Worm (Caenorhabditis elegans) whole organism, L2 larva: ENCODE measurements around the gene F20C5.11.

ENCODE experiments used
- C34F6.9 ChIP-seq: fragments of 150-350 bp; optimal IDR thresholded peaks from 2 replicates; lab custom pipeline; 2014; ENCODE audit warnings: missing biosample characterization, missing genetic modification characterization
- F13H6.1 ChIP-seq: sonication (generic microtip); optimal IDR thresholded peaks from 2 replicates; lab custom pipeline; 2016; ENCODE audit warnings: missing genetic modification characterization, missing compliant biosample characterization
- R02D3.7 ChIP-seq: fragments of 150-350 bp; optimal IDR thresholded peaks from 2 replicates; lab custom pipeline; 2014; ENCODE audit warnings: missing biosample characterization, missing genetic modification characterization
- ZK546.5 ChIP-seq: sonication (generic microtip); optimal IDR thresholded peaks from 2 replicates; lab custom pipeline; 2017; ENCODE audit warnings: missing biosample characterization, missing genetic modification characterization
- ama-1 ChIP-seq: fragments of 150-350 bp; optimal IDR thresholded peaks from 2 replicates; lab custom pipeline; 2018; ENCODE audit warnings: inconsistent platforms
- blmp-1 ChIP-seq: sonication (generic microtip); optimal IDR thresholded peaks from 2 replicates; lab custom pipeline; 2017; ENCODE audit warnings: missing genetic modification characterization, mild to moderate bottlenecking, missing compliant biosample characterization, antibody characterized with exemption, moderate library complexity; ENCODE audit not compliant: insufficient read depth
- ceh-16 ChIP-seq: fragments of 150-350 bp; optimal IDR thresholded peaks from 2 replicates; lab custom pipeline; 2014; ENCODE audit warnings: missing biosample characterization, missing genetic modification characterization
- crh-2 ChIP-seq: sonication (generic microtip); optimal IDR thresholded peaks from 2 replicates; lab custom pipeline; 2017; ENCODE audit warnings: missing biosample characterization, missing genetic modification characterization
- dmd-4 ChIP-seq: sonication (generic microtip); optimal IDR thresholded peaks from 2 replicates; lab custom pipeline; 2017; ENCODE audit warnings: missing biosample characterization, missing genetic modification characterization
- egl-27 ChIP-seq: sonication (generic microtip); optimal IDR thresholded peaks from 3 replicates; lab custom pipeline; 2017; ENCODE audit warnings: missing biosample characterization, missing genetic modification reagents, missing genetic modification characterization
- fos-1 ChIP-seq: fragments of 150-350 bp; optimal IDR thresholded peaks from 2 replicates; lab custom pipeline; 2014; ENCODE audit warnings: missing biosample characterization, missing genetic modification characterization
- gmeb-1 ChIP-seq: fragments of 150-350 bp; optimal IDR thresholded peaks from 2 replicates; lab custom pipeline; 2014; ENCODE audit warnings: missing biosample characterization, missing genetic modification characterization
- lin-13 ChIP-seq: fragments of 150-350 bp; optimal IDR thresholded peaks from 2 replicates; lab custom pipeline; 2014; ENCODE audit warnings: missing biosample characterization, missing genetic modification reagents, missing genetic modification characterization
- lsy-2 ChIP-seq, 2 experiments: fragments of 150-350 bp in 1 of 2; sonication (generic microtip) in 1 of 2; optimal IDR thresholded peaks; 2 replicates each; lab custom pipeline; 2014 to 2017; ENCODE audit warnings: missing biosample characterization in 2 of 2, missing genetic modification characterization in 2 of 2
- mab-5 ChIP-seq: fragments of 150-350 bp; optimal IDR thresholded peaks from 2 replicates; lab custom pipeline; 2014; ENCODE audit warnings: missing biosample characterization, missing genetic modification characterization
- mbf-1 ChIP-seq: sonication (generic microtip); optimal IDR thresholded peaks from 2 replicates; lab custom pipeline; 2017; ENCODE audit warnings: missing biosample characterization, missing genetic modification characterization
- mdl-1 ChIP-seq, 2 experiments: fragments of 150-350 bp in 1 of 2; sonication (generic microtip) in 1 of 2; optimal IDR thresholded peaks; 2 replicates each; lab custom pipeline; 2017; ENCODE audit warnings: missing biosample characterization in 2 of 2, missing genetic modification characterization in 2 of 2
- nhr-10 ChIP-seq: sonication (generic microtip); optimal IDR thresholded peaks from 2 replicates; lab custom pipeline; 2017; ENCODE audit warnings: missing biosample characterization, missing genetic modification characterization
- nhr-12 ChIP-seq: fragments of 150-350 bp; optimal IDR thresholded peaks from 2 replicates; lab custom pipeline; 2014; ENCODE audit warnings: missing biosample characterization, missing genetic modification characterization
- nhr-129 ChIP-seq: fragments of 150-350 bp; optimal IDR thresholded peaks from 2 replicates; lab custom pipeline; 2014; ENCODE audit warnings: missing biosample characterization, missing genetic modification characterization
- nhr-21 ChIP-seq: fragments of 150-350 bp; optimal IDR thresholded peaks from 2 replicates; lab custom pipeline; 2014; ENCODE audit warnings: missing biosample characterization, missing genetic modification characterization
- nhr-237 ChIP-seq: fragments of 150-350 bp; optimal IDR thresholded peaks from 2 replicates; lab custom pipeline; 2014; ENCODE audit warnings: missing biosample characterization, missing genetic modification characterization
- nhr-25 ChIP-seq: fragments of 150-350 bp; sonication (generic microtip); optimal IDR thresholded peaks from 3 replicates; lab custom pipeline; 2014; ENCODE audit warnings: missing biosample characterization, missing genetic modification characterization
- nhr-6 ChIP-seq: fragments of 150-350 bp; optimal IDR thresholded peaks from 2 replicates; lab custom pipeline; 2014; ENCODE audit warnings: missing biosample characterization, missing genetic modification characterization
- peb-1 ChIP-seq: fragments of 150-350 bp; optimal IDR thresholded peaks from 2 replicates; lab custom pipeline; 2014; ENCODE audit warnings: missing biosample characterization, missing genetic modification characterization
- sem-4 ChIP-seq: fragments of 150-350 bp; optimal IDR thresholded peaks from 2 replicates; lab custom pipeline; 2014; ENCODE audit warnings: missing biosample characterization, missing genetic modification reagents, missing genetic modification characterization
- skn-1 ChIP-seq: sonication (generic microtip); optimal IDR thresholded peaks from 2 replicates; lab custom pipeline; 2017; ENCODE audit warnings: missing biosample characterization, missing genetic modification characterization
- sma-3 ChIP-seq: sonication (generic microtip); optimal IDR thresholded peaks from 2 replicates; lab custom pipeline; 2016; ENCODE audit warnings: missing genetic modification reagents, missing genetic modification characterization, missing compliant biosample characterization
- sma-9 ChIP-seq, 2 experiments: fragments of 150-350 bp in 1 of 2; sonication (generic microtip) in 1 of 2; optimal IDR thresholded peaks; 2 replicates each; lab custom pipeline; 2014 to 2016; ENCODE audit warnings: missing genetic modification characterization in 2 of 2, mild to moderate bottlenecking in 1 of 2, missing biosample characterization in 1 of 2, missing compliant biosample characterization in 1 of 2, missing genetic modification reagents in 1 of 2, moderate library complexity in 1 of 2
- snpc-4 ChIP-seq: fragments of 150-350 bp; optimal IDR thresholded peaks from 2 replicates; lab custom pipeline; 2014; ENCODE audit warnings: missing biosample characterization, missing genetic modification characterization
- unc-39 ChIP-seq: fragments of 150-350 bp; optimal IDR thresholded peaks from 2 replicates; lab custom pipeline; 2014; ENCODE audit warnings: missing biosample characterization, missing genetic modification characterization
- unc-55 ChIP-seq: fragments of 150-350 bp; sonication (generic microtip); optimal IDR thresholded peaks from 3 replicates; lab custom pipeline; 2014; ENCODE audit warnings: missing biosample characterization, missing genetic modification reagents, missing genetic modification characterization
- zag-1 ChIP-seq: fragments of 150-350 bp; optimal IDR thresholded peaks from 2 replicates; lab custom pipeline; 2014; ENCODE audit warnings: missing biosample characterization, missing genetic modification characterization
- ztf-1 ChIP-seq: fragments of 200-800 bp; sonication (Bioruptor generic); conservative IDR thresholded peaks from 2 replicates; pipeline ENCODE4 v1.3.6; 2022; ENCODE audit warnings: missing genetic modification characterization, missing compliant biosample characterization
- ztf-11 ChIP-seq: sonication (generic microtip); optimal IDR thresholded peaks from 2 replicates; lab custom pipeline; 2017; ENCODE audit warnings: missing biosample characterization, missing genetic modification characterization
- ztf-4 ChIP-seq: fragments of 150-350 bp; optimal IDR thresholded peaks from 2 replicates; lab custom pipeline; 2014; ENCODE audit warnings: missing biosample characterization, missing genetic modification characterization

Gene F20C5.11

DNA sequence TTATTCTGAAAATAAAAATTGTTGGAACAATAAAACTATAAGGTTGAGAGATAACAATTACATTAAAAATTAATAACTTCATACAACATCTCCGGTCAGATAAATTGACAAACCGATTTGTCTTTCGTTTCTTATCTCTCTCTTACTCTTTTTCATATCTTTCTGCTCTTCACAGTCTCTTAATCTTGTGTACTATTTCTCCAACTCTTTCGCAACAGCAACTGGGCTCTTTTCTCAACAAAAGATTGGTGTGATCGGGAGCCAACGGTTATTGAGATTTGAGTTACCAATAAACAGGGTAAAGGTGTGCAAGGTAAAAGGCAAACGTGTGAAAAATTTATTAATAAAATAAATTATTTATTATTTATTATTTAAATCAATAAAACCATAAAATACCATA, 24.9 kb upstream of the F20C5.11 start, which contains the start of gene C33D9.8:
Gene C33D9.8 (minus strand): TSS at position 99 of the 400 bp plus-strand sequence.
- TF ChIP-seq ztf-11 (tag; lab: Kevin White, UChicago) (no peak), gmeb-1 (tag; lab: Kevin White, UChicago) (no peak), lsy-2 (tag; optimal IDR thresholded peaks at IDR 0.05; lab: Kevin White, UChicago) (peak in 1 of 2 experiments; percentile 30), unc-55 (GFP tag; lab: Kevin White, UChicago) (peak; percentile 60), C34F6.9 (tag; lab: Kevin White, UChicago) (peak; percentile 40)

DNA sequence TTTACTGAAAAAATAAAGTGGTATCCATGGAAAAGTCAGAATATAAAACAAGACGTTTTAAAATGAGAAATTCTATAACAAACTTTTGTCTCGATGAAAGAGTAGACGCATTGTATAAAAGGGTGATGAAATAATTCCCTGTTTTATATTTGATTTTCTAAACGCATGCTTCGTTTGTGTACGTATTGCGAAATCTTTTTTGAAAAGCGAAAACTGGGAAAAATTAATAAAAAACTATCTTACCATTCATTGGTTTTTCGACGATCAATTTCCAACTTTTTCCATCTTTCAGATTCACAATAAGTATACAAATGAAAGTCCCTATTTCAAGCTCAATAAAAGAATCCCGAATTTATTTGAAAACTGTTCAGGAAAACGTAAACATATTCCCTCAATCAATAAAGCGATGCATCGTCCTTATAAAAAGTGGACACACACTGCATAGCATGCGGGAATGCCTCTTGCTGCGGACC, 23.1 kb upstream of the F20C5.11 start, which contains the start of gene C33D9.13:
Gene C33D9.13 (minus strand): TSS at position 423 of the 473 bp plus-strand sequence.
- no peak for TF ChIP-seq unc-39 (tag; lab: Kevin White, UChicago)
- TF ChIP-seq ama-1 (lab: Kevin White, UChicago) = no peak
- no peak for TF ChIP-seq blmp-1 (tag; lab: Kevin White, UChicago)
- no peak for TF ChIP-seq skn-1 (tag; lab: Kevin White, UChicago)
- TF ChIP-seq lin-13 = no peak
- TF ChIP-seq gmeb-1 (tag; lab: Kevin White, UChicago) = no peak
- no peak for TF ChIP-seq ztf-1 (GFP tag; lab: Robert Waterston, UW)
- TF ChIP-seq C34F6.9 (tag; lab: Kevin White, UChicago) = peak; percentile 24
- peak; percentile 48 for TF ChIP-seq unc-55 (GFP tag; lab: Kevin White, UChicago)

DNA sequence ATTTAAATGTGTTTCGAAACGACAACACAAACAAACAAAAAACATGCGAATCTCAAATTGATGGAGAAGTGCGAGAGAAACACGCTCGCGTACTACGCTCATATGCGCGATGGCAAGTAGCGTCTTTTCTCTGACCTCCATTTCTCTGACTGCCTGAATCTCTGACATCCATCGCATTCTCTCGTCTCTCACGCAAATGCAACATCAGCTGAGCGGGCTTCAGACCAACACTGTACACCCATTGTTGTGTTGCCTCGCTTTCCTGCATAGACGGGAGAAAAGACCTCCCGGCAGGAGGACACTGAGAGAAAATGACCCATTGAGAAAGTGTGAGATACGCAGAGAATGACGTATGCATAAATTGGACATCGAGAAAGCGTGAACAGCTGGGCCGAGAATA, 20.4 kb upstream of the F20C5.11 start:
- TF ChIP-seq nhr-25 (tag; lab: Kevin White, UChicago) (peak; percentile 94), ceh-16 (tag; lab: Kevin White, UChicago) (peak; percentile 41), snpc-4 (tag; lab: Kevin White, UChicago) (peak; percentile 51), nhr-129 (tag; lab: Kevin White, UChicago) (peak; percentile 96), crh-2 (peak; percentile 34), C34F6.9 (tag; lab: Kevin White, UChicago) (peak; percentile 88), fos-1 (peak; percentile 90), egl-27 (peak; percentile 84), lin-13 (no peak), mdl-1 (tag; optimal IDR thresholded peaks at IDR 0.05; lab: Kevin White, UChicago) (peak in 1 of 2 experiments; percentile 48), lsy-2 (tag; optimal IDR thresholded peaks at IDR 0.05; lab: Kevin White, UChicago) (peak in 1 of 2 experiments; percentile 66), nhr-21 (peak; percentile 68), peb-1 (tag; lab: Kevin White, UChicago) (peak; percentile 74), zag-1 (tag; lab: Kevin White, UChicago) (no peak), sem-4 (peak; percentile 27), F13H6.1 (tag; lab: Kevin White, UChicago) (peak; percentile 85), sma-3 (GFP tag; lab: Kevin White, UChicago) (peak; percentile 57), nhr-10 (tag; lab: Kevin White, UChicago) (no peak), unc-55 (GFP tag; lab: Kevin White, UChicago) (peak; percentile 45), nhr-237 (tag; lab: Kevin White, UChicago) (no peak), ztf-11 (tag; lab: Kevin White, UChicago) (no peak), nhr-12 (tag; lab: Kevin White, UChicago) (no peak), nhr-6 (tag; lab: Kevin White, UChicago) (peak; percentile 46), gmeb-1 (tag; lab: Kevin White, UChicago) (peak; percentile 70), sma-9 (GFP tag; optimal IDR thresholded peaks at IDR 0.05; lab: Kevin White, UChicago) (peak; percentile 73), sma-9 (tag; optimal IDR thresholded peaks at IDR 0.05; lab: Kevin White, UChicago) (no peak), mab-5 (tag; lab: Kevin White, UChicago) (peak; percentile 9), blmp-1 (tag; lab: Kevin White, UChicago) (peak; percentile 52)

DNA sequence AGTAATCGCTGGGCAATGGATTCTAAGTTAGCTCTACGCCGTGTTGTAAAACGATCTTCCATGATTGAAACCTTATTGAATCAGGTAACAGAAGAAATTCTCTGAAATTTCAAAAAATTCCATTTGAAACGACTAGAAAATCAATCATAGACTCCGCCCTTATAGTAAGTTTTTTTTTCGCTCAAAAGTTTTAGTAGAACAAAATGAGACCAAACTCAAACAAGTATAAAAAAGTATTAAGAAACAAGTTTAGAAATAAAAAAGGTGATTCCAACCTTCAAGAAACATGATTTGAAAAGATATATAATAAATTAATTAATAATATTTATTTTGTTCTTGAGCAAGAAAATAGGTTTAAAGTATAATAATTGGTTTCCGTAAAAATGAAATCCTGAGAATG, 16.2 kb upstream of the F20C5.11 start, which contains the start of gene C33D9.6:
Gene C33D9.6 (minus strand): TSS at position 101 of the 400 bp plus-strand sequence.
- TF ChIP-seq nhr-12 (tag; lab: Kevin White, UChicago) (no peak), ZK546.5 (no peak), nhr-21 (no peak), zag-1 (tag; lab: Kevin White, UChicago) (no peak), unc-39 (tag; lab: Kevin White, UChicago) (no peak), mbf-1 (tag; lab: Kevin White, UChicago) (no peak), dmd-4 (tag; lab: Kevin White, UChicago) (no peak), ztf-4 (tag; lab: Kevin White, UChicago) (no peak), sem-4 (no peak), peb-1 (tag; lab: Kevin White, UChicago) (no peak), mab-5 (tag; lab: Kevin White, UChicago) (no peak), ceh-16 (tag; lab: Kevin White, UChicago) (no peak), ztf-1 (GFP tag; lab: Robert Waterston, UW) (no peak), R02D3.7 (tag; lab: Kevin White, UChicago) (no peak), blmp-1 (tag; lab: Kevin White, UChicago) (no peak), ztf-11 (tag; lab: Kevin White, UChicago) (no peak)
